Fruit fly (Drosophila melanogaster): ENCODE measurements around the gene ntc.

Gene ntc

DNA sequence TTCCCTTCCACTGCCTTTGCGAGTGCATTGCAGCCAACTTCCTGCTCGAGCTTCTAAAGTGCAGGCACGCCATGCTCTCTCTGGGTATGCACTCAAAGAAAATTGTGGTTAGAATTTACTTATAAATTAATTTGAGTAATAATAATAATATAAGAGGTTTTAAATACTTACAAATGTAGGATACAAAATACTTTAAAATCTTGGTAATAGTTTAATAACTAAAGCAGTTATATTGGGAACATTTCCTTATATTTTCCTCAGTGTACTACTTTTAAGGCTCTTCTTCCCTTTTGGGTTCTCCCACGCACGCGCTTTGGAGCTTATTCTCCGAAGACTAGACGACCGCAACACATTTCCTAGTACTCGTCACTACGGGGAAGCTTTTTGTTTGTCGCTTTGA is 20.3 kb upstream of the ntc start (continued):
- TF ChIP-seq trh (GFP tag; optimal IDR thresholded peaks at IDR 0.05) (peak; percentile 54), lmd (GFP tag; IDR thresholded peaks at IDR 0.05) (peak; percentile 81), sug (tag; optimal IDR thresholded peaks at IDR 0.05) (peak; percentile 79), CG4424 (GFP tag; optimal IDR thresholded peaks at IDR 0.05) (peak; percentile 75), CG34224 (GFP tag; IDR thresholded peaks at IDR 0.05; ENCODE audit: partially characterized antibody) (no peak), BEAF-32 (GFP tag; optimal IDR thresholded peaks at IDR 0.05) (no peak), odd (GFP tag; optimal IDR thresholded peaks at IDR 0.05) (peak; percentile 73), CG2875 (GFP tag; optimal IDR thresholded peaks at IDR 0.05) (peak; percentile 53), Mad (GFP tag; optimal IDR thresholded peaks at IDR 0.05) (peak; percentile 14), fd96Cb (tag; optimal IDR thresholded peaks at IDR 0.05) (peak; percentile 83), CG3163 (GFP tag; optimal IDR thresholded peaks at IDR 0.05) (no peak), ATbp (GFP tag; optimal IDR thresholded peaks at IDR 0.05) (peak; percentile 77), YL-1 (GFP tag; optimal IDR thresholded peaks at IDR 0.05) (peak; percentile 31), CG2120 (GFP tag; optimal IDR thresholded peaks at IDR 0.05) (peak; percentile 72), CG34376 (GFP tag; optimal IDR thresholded peaks at IDR 0.05) (peak; percentile 73), ems (GFP tag; optimal IDR thresholded peaks at IDR 0.05) (no peak), Asciz (GFP tag; optimal IDR thresholded peaks at IDR 0.05) (peak; percentile 69), CG6683 (GFP tag; optimal IDR thresholded peaks at IDR 0.05) (peak; percentile 82), vvl (GFP tag; IDR thresholded peaks at IDR 0.05) (peak; percentile 95), pb (GFP tag; optimal IDR thresholded peaks at IDR 0.05) (no peak), bigmax (GFP tag; optimal IDR thresholded peaks at IDR 0.05) (no peak), CG10147 (GFP tag; optimal IDR thresholded peaks at IDR 0.05) (peak; percentile 86), CG10209 (GFP tag; optimal IDR thresholded peaks at IDR 0.05) (peak; percentile 83), unc-4 (GFP tag; IDR thresholded peaks at IDR 0.05; ENCODE audit: partially characterized antibody) (no peak), H15 (GFP tag; IDR thresholded peaks at IDR 0.05) (peak; percentile 46; the same call in 2 of the 3 replicates), en (GFP tag; optimal IDR thresholded peaks at IDR 0.05) (no peak), HmgZ (tag; optimal IDR thresholded peaks at IDR 0.05) (peak; percentile 52)

- TF ChIP-seq Med (GFP tag), result peak; percentile 8
- TF ChIP-seq cg (GFP tag; optimal IDR thresholded peaks at IDR 0.05), result peak; percentile 38
- TF ChIP-seq Pdp1 (GFP tag; optimal IDR thresholded peaks at IDR 0.05), result no peak
- TF ChIP-seq eyg (GFP tag; optimal IDR thresholded peaks at IDR 0.05), result no peak
- TF ChIP-seq sd (tag; optimal IDR thresholded peaks at IDR 0.05), result peak; percentile 61
- TF ChIP-seq aop (GFP tag; IDR thresholded peaks at IDR 0.05), result no peak
- TF ChIP-seq BtbVII (GFP tag; optimal IDR thresholded peaks at IDR 0.05), result no peak
- TF ChIP-seq CG17385 (GFP tag; optimal IDR thresholded peaks at IDR 0.05), result no peak
- TF ChIP-seq Deaf1 (tag; optimal IDR thresholded peaks at IDR 0.05), result peak; percentile 82
Measured at dm6 chr3L:3825884-3826283, 19.6 kb upstream of the ntc start.

DNA sequence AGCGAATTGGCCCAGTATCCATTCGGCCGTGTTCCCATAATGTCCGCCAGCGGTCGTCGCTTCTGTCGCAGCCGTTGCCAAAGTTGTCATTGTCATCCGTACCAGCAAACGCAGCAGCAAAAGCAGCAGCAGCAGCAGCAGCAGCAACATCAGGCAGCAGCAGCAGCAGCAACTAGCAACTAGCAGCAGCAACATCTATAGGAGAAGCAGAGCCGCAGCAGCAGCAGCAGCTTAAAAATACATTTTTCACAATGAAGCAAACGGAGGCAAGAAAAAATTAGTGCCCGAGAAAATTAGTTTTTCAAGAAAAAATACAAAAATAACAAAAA is 19.2 kb upstream of the ntc start:
- TF ChIP-seq Kr (GFP tag; optimal IDR thresholded peaks at IDR 0.05), result no peak
- TF ChIP-seq Trl (optimal IDR thresholded peaks at IDR 0.05), result peak in 1 of 2 experiments; percentile 58
- TF ChIP-seq Trl (GFP tag; optimal IDR thresholded peaks at IDR 0.05), result no peak
- TF ChIP-seq CG8290 (GFP tag; optimal IDR thresholded peaks at IDR 0.05), result no peak
- TF ChIP-seq CG8290 (tag; optimal IDR thresholded peaks at IDR 0.05), result peak in 1 of 2 experiments; percentile 39
- TF ChIP-seq Jarid2 (GFP tag; optimal IDR thresholded peaks at IDR 0.05), result peak; percentile 75
- TF ChIP-seq Awh (GFP tag; IDR thresholded peaks at IDR 0.05), result peak; percentile 80
- TF ChIP-seq Med (GFP tag), result peak; percentile 66
- TF ChIP-seq disco-r (GFP tag; optimal IDR thresholded peaks at IDR 0.05), result peak; percentile 6
- TF ChIP-seq Deaf1 (tag; optimal IDR thresholded peaks at IDR 0.05), result peak; percentile 48
- TF ChIP-seq chm (GFP tag; IDR thresholded peaks at IDR 0.05), result 0 out of 2 replicates have a peak, but pooled peaks have one; percentile 16
- TF ChIP-seq Abd-B (GFP tag; optimal IDR thresholded peaks at IDR 0.05), result no peak
- no peak for TF ChIP-seq Lhr (GFP tag; optimal IDR thresholded peaks at IDR 0.05)
- TF ChIP-seq Bgb (GFP tag; IDR thresholded peaks at IDR 0.05; ENCODE audit: partially characterized antibody), result peak; percentile 20; the same call in 1 of the 2 replicates
- no peak for TF ChIP-seq schlank (tag; optimal IDR thresholded peaks at IDR 0.05)
- no peak for TF ChIP-seq Hr39 (optimal IDR thresholded peaks at IDR 0.05)
- peak; percentile 59; the same call in 2 of the 3 replicates for TF ChIP-seq CG6175 (GFP tag; IDR thresholded peaks at IDR 0.05)
